Fruit fly (Drosophila melanogaster) whole organism, embryonic: ENCODE data around the gene CG11920.
A peak's percentile ranks its signal among the peaks of the same experiment; 100 is the strongest.

Experiments used
- Aef1 ChIP-seq: fragments of 200-800 bp; sonication (Bioruptor generic); IDR thresholded peaks from 3 replicates; pipeline ENCODE4 v1.3.6; 2022; ENCODE audit warnings: missing biosample characterization, missing genetic modification characterization
- CG10979 ChIP-seq: fragments of 200-800 bp; sonication (Bioruptor generic); optimal IDR thresholded peaks from 2 replicates; lab custom pipeline; 2018; ENCODE audit warnings: missing biosample characterization, mild to moderate bottlenecking, missing genetic modification characterization, moderate library complexity
- CG11085 ChIP-seq: fragments of 200-800 bp; sonication (Bioruptor generic); IDR thresholded peaks from 2 replicates; pipeline ENCODE4 v1.3.6; 2022; ENCODE audit warnings: missing biosample characterization, missing genetic modification characterization
- CG11398 ChIP-seq: fragments of 200-800 bp; sonication (Bioruptor generic); optimal IDR thresholded peaks from 2 replicates; lab custom pipeline; 2016; ENCODE audit warnings: missing biosample characterization, missing genetic modification characterization
- CG11560 ChIP-seq: fragments of 200-800 bp; sonication (Bioruptor generic); IDR thresholded peaks from 3 replicates; pipeline ENCODE4 v1.3.6; 2022; ENCODE audit warnings: missing biosample characterization, missing genetic modification characterization
- CG11696 ChIP-seq: fragments of 200-800 bp; sonication (Bioruptor generic); IDR thresholded peaks from 2 replicates; pipeline ENCODE4 v1.3.6; 2022; ENCODE audit warnings: missing biosample characterization, missing genetic modification characterization
- CG12155 ChIP-seq: fragments of 200-800 bp; sonication (Bioruptor generic); optimal IDR thresholded peaks from 3 replicates; lab custom pipeline; 2016; ENCODE audit warnings: missing biosample characterization, missing genetic modification characterization
- CG15514 ChIP-seq: fragments of 200-800 bp; sonication (Bioruptor generic); optimal IDR thresholded peaks from 3 replicates; lab custom pipeline; 2017; ENCODE audit warnings: missing biosample characterization, missing genetic modification characterization, mild to moderate bottlenecking, moderate library complexity, missing genetic modification reagents
- CG15601 ChIP-seq: fragments of 200-800 bp; sonication (Bioruptor generic); optimal IDR thresholded peaks from 3 replicates; lab custom pipeline; 2019; ENCODE audit warnings: missing biosample characterization, mild to moderate bottlenecking, missing genetic modification characterization, moderate library complexity
- CG1602 ChIP-seq: fragments of 200-800 bp; sonication (Bioruptor generic); optimal IDR thresholded peaks from 3 replicates; lab custom pipeline; 2016; ENCODE audit warnings: missing biosample characterization, missing genetic modification characterization
- CG1647 ChIP-seq: fragments of 200-800 bp; sonication (Bioruptor generic); optimal IDR thresholded peaks from 3 replicates; lab custom pipeline; 2016; ENCODE audit warnings: missing biosample characterization, missing genetic modification characterization
- CG18476 ChIP-seq: fragments of 200-800 bp; sonication (Bioruptor generic); optimal IDR thresholded peaks from 2 replicates; lab custom pipeline; 2016; ENCODE audit warnings: missing biosample characterization, mild to moderate bottlenecking, missing genetic modification characterization
- CG18764 ChIP-seq: fragments of 200-800 bp; sonication (Bioruptor generic); optimal IDR thresholded peaks from 3 replicates; lab custom pipeline; 2016; ENCODE audit warnings: missing biosample characterization, missing genetic modification characterization
- CG2889 ChIP-seq: fragments of 200-800 bp; sonication (Bioruptor generic); IDR thresholded peaks from 3 replicates; pipeline ENCODE4 v1.3.6; 2022; ENCODE audit warnings: missing biosample characterization, missing genetic modification characterization
- CG32772 ChIP-seq: fragments of 200-800 bp; sonication (Bioruptor generic); IDR thresholded peaks from 2 replicates; pipeline ENCODE4 v1.3.6; 2022; ENCODE audit warnings: missing biosample characterization, missing genetic modification characterization
- CG3847 ChIP-seq: fragments of 200-800 bp; sonication (Bioruptor generic); IDR thresholded peaks from 2 replicates; pipeline ENCODE4 v1.3.6; 2022; ENCODE audit warnings: missing biosample characterization, missing genetic modification characterization
- CG4282 ChIP-seq: fragments of 200-800 bp; sonication (Bioruptor generic); optimal IDR thresholded peaks from 2 replicates; lab custom pipeline; 2016; ENCODE audit warnings: missing biosample characterization, missing genetic modification characterization
- CG5180 ChIP-seq: fragments of 200-800 bp; sonication (Bioruptor generic); optimal IDR thresholded peaks from 3 replicates; lab custom pipeline; 2017; ENCODE audit warnings: missing biosample characterization, missing genetic modification characterization, mild to moderate bottlenecking, moderate library complexity, missing genetic modification reagents
- CG6654 ChIP-seq: fragments of 200-800 bp; sonication (Bioruptor generic); optimal IDR thresholded peaks from 2 replicates; lab custom pipeline; 2017; ENCODE audit warnings: missing biosample characterization, mild to moderate bottlenecking, missing genetic modification characterization
- CG8290 ChIP-seq, 3 experiments: fragments of 200-800 bp; sonication (Bioruptor generic); optimal IDR thresholded peaks; 2 replicates each; lab custom pipeline; 2016 to 2019; ENCODE audit warnings: missing biosample characterization in 3 of 3, missing genetic modification characterization in 3 of 3, mild to moderate bottlenecking in 2 of 3, moderate library complexity in 1 of 3
- CG8765 ChIP-seq: fragments of 200-800 bp; sonication (Bioruptor generic); IDR thresholded peaks from 2 replicates; pipeline ENCODE4 v1.3.6; 2022; ENCODE audit warnings: missing biosample characterization, missing genetic modification characterization
- CG9797 ChIP-seq: fragments of 200-800 bp; sonication (Bioruptor generic); optimal IDR thresholded peaks from 3 replicates; lab custom pipeline; 2018; ENCODE audit warnings: missing biosample characterization, mild to moderate bottlenecking, missing genetic modification characterization
- CHES-1-like ChIP-seq: fragments of 200-800 bp; sonication (Bioruptor generic); optimal IDR thresholded peaks from 2 replicates; lab custom pipeline; 2016; ENCODE audit warnings: missing biosample characterization, missing genetic modification characterization
- Ets65A ChIP-seq: fragments of 200-800 bp; sonication (Bioruptor generic); peaks from one replicate; lab custom pipeline; 2016; ENCODE audit warnings: missing biosample characterization, missing genetic modification characterization
- Ets97D ChIP-seq: fragments of 200-800 bp; sonication (Bioruptor generic); optimal IDR thresholded peaks from 3 replicates; lab custom pipeline; 2016; ENCODE audit warnings: missing biosample characterization, missing genetic modification characterization
- HHEX ChIP-seq: fragments of 200-800 bp; sonication (Bioruptor generic); optimal IDR thresholded peaks from 3 replicates; lab custom pipeline; 2017; ENCODE audit warnings: missing biosample characterization, mild to moderate bottlenecking, missing genetic modification characterization, missing genetic modification reagents
- HLH4C ChIP-seq: fragments of 200-800 bp; sonication (Bioruptor generic); IDR thresholded peaks from 3 replicates; pipeline ENCODE4 v1.3.6; 2022; ENCODE audit warnings: missing biosample characterization, missing genetic modification characterization; ENCODE audit not compliant: partially characterized antibody
- MESR4 ChIP-seq: fragments of 200-800 bp; sonication (Bioruptor generic); optimal IDR thresholded peaks from 2 replicates; lab custom pipeline; 2018; ENCODE audit warnings: missing biosample characterization, mild to moderate bottlenecking, missing genetic modification characterization, moderate library complexity
- Taf1 ChIP-seq: fragments of 200-800 bp; sonication (Bioruptor generic); IDR thresholded peaks from 2 replicates; pipeline ENCODE4 v1.3.6; 2022; ENCODE audit warnings: missing biosample characterization, missing genetic modification characterization
- bsh ChIP-seq, 2 experiments: fragments of 200-800 bp; sonication (Bioruptor generic); optimal IDR thresholded peaks; 2 replicates each; lab custom pipeline; 2017 to 2018; ENCODE audit warnings: mild to moderate bottlenecking in 2 of 2, missing biosample characterization in 2 of 2, missing genetic modification characterization in 2 of 2, moderate library complexity in 1 of 2
- crp ChIP-seq, 2 experiments: fragments of 200-800 bp; sonication (Bioruptor generic); optimal IDR thresholded peaks; 2 replicates in 1 of 2; 3 replicates in 1 of 2; lab custom pipeline; 2017; ENCODE audit warnings: missing biosample characterization in 2 of 2, missing genetic modification characterization in 2 of 2, mild to moderate bottlenecking in 1 of 2, moderate library complexity in 1 of 2
- emc ChIP-seq: fragments of 200-800 bp; sonication (Bioruptor generic); optimal IDR thresholded peaks from 2 replicates; lab custom pipeline; 2016; ENCODE audit warnings: missing biosample characterization, missing genetic modification characterization
- ems ChIP-seq: fragments of 200-800 bp; sonication (Bioruptor generic); optimal IDR thresholded peaks from 3 replicates; lab custom pipeline; 2016; ENCODE audit warnings: missing biosample characterization, missing genetic modification characterization
- en ChIP-seq: fragments of 200-800 bp; sonication (Bioruptor generic); optimal IDR thresholded peaks from 2 replicates; lab custom pipeline; 2016; ENCODE audit warnings: missing biosample characterization, missing genetic modification characterization
- eve ChIP-seq, 2 experiments: fragments of >200 bp; optimal IDR thresholded peaks; 2 replicates each; lab custom pipeline; 2017; ENCODE audit warnings: missing biosample characterization in 2 of 2, missing genetic modification characterization in 2 of 2
- fd64A ChIP-seq: fragments of 200-800 bp; sonication (Bioruptor generic); optimal IDR thresholded peaks from 3 replicates; lab custom pipeline; 2018; ENCODE audit warnings: missing biosample characterization, mild to moderate bottlenecking, missing genetic modification characterization
- grn ChIP-seq: fragments of 200-800 bp; sonication (Bioruptor generic); optimal IDR thresholded peaks from 3 replicates; lab custom pipeline; 2017; ENCODE audit warnings: missing biosample characterization, missing genetic modification characterization
- hth ChIP-seq: fragments of >200 bp; optimal IDR thresholded peaks from 2 replicates; lab custom pipeline; 2017; ENCODE audit warnings: inconsistent platforms
- insv ChIP-seq, 2 experiments: fragments of 200-800 bp; sonication (Bioruptor generic); optimal IDR thresholded peaks; 3 replicates each; lab custom pipeline; 2016 to 2018; ENCODE audit warnings: missing biosample characterization in 2 of 2, missing genetic modification characterization in 2 of 2
- jigr1 ChIP-seq: fragments of 200-800 bp; sonication (Bioruptor generic); IDR thresholded peaks from 3 replicates; pipeline ENCODE4 v1.3.6; 2022; ENCODE audit warnings: missing biosample characterization, missing genetic modification characterization
- kah ChIP-seq: fragments of 200-800 bp; sonication (Bioruptor generic); optimal IDR thresholded peaks from 2 replicates; lab custom pipeline; 2018; ENCODE audit warnings: missing biosample characterization, mild to moderate bottlenecking, missing genetic modification characterization
- ken ChIP-seq: fragments of 200-800 bp; sonication (Bioruptor generic); IDR thresholded peaks from 3 replicates; pipeline ENCODE4 v1.3.6; 2022; ENCODE audit warnings: missing biosample characterization, missing genetic modification characterization
- kni ChIP-seq: fragments of 200-800 bp; sonication (Bioruptor generic); optimal IDR thresholded peaks from 3 replicates; lab custom pipeline; 2017; ENCODE audit warnings: mild to moderate bottlenecking, missing biosample characterization, missing genetic modification reagents, missing genetic modification characterization
- lilli ChIP-seq: fragments of 200-800 bp; sonication (Bioruptor generic); optimal IDR thresholded peaks from 3 replicates; lab custom pipeline; 2016; ENCODE audit warnings: missing biosample characterization, missing genetic modification characterization
- maf-S ChIP-seq: fragments of 200-800 bp; sonication (Bioruptor generic); optimal IDR thresholded peaks from 2 replicates; lab custom pipeline; 2016; ENCODE audit warnings: missing biosample characterization, missing genetic modification characterization
- mam ChIP-seq: fragments of 200-800 bp; sonication (Bioruptor generic); optimal IDR thresholded peaks from 3 replicates; lab custom pipeline; 2016; ENCODE audit warnings: missing biosample characterization, missing genetic modification characterization
- mld ChIP-seq: fragments of 200-800 bp; sonication (Bioruptor generic); IDR thresholded peaks from 3 replicates; pipeline ENCODE4 v1.3.6; 2022; ENCODE audit warnings: missing biosample characterization, missing genetic modification characterization; ENCODE audit not compliant: partially characterized antibody
- onecut ChIP-seq: fragments of 200-800 bp; sonication (Bioruptor generic); IDR thresholded peaks from 2 replicates; pipeline ENCODE4 v1.3.6; 2022; ENCODE audit warnings: missing biosample characterization, missing genetic modification characterization
- otp ChIP-seq: fragments of 200-800 bp; sonication (Bioruptor generic); IDR thresholded peaks from 3 replicates; pipeline ENCODE4, ENCODE4 v1.3.6; 2022; ENCODE audit warnings: missing biosample characterization, missing genetic modification characterization
- tin ChIP-seq: fragments of 200-800 bp; sonication (Bioruptor generic); optimal IDR thresholded peaks from 3 replicates; lab custom pipeline; 2016; ENCODE audit warnings: missing biosample characterization, missing genetic modification characterization
- ttk ChIP-seq: fragments of 200-800 bp; sonication (Bioruptor generic); IDR thresholded peaks from 2 replicates; pipeline ENCODE4 v2.1.2; 2022; ENCODE audit warnings: missing biosample characterization, missing genetic modification characterization
- wek ChIP-seq: fragments of 200-800 bp; sonication (Bioruptor generic); optimal IDR thresholded peaks from 3 replicates; lab custom pipeline; 2018; ENCODE audit warnings: missing biosample characterization, mild to moderate bottlenecking, missing genetic modification characterization, moderate library complexity

Gene CG11920

dm6 chr3R:25074558-25074964, at the start of gene CG11920, which contains the start of gene shams (continued):
- no peak for TF ChIP-seq mam (GFP tag; lab: Kevin White, UChicago)
- TF ChIP-seq CG4282 (GFP tag; lab: Kevin White, UChicago) = no peak
- TF ChIP-seq MESR4 (GFP tag; lab: Kevin White, UChicago) = peak; percentile 50
- TF ChIP-seq CG12155 (GFP tag; lab: Kevin White, UChicago) = peak; percentile 26
- no peak for TF ChIP-seq CG1647
- no peak for TF ChIP-seq emc (GFP tag; lab: Kevin White, UChicago)
- peak; percentile 67 for TF ChIP-seq HLH4C (GFP tag; lab: Robert Waterston, UW)
- peak; percentile 42 for TF ChIP-seq CG15601
- no peak for TF ChIP-seq CG32772
- TF ChIP-seq CG15514 (GFP tag; lab: Kevin White, UChicago) = no peak
- peak; percentile 29 for TF ChIP-seq lilli
- TF ChIP-seq Aef1 = no peak
- TF ChIP-seq Taf1 = no peak
- no peak for TF ChIP-seq insv (GFP tag; optimal IDR thresholded peaks at IDR 0.05; lab: Kevin White, UChicago)
- TF ChIP-seq HHEX (GFP tag; lab: Kevin White, UChicago) = no peak
- no peak for TF ChIP-seq kah (GFP tag; lab: Kevin White, UChicago)
- no peak for TF ChIP-seq onecut (GFP tag; lab: Robert Waterston, UW)
- no peak for TF ChIP-seq otp
- no peak for TF ChIP-seq ems (GFP tag; lab: Kevin White, UChicago)
- TF ChIP-seq ken (GFP tag; lab: Robert Waterston, UW) = no peak
- no peak for TF ChIP-seq Ets65A (GFP tag; lab: Kevin White, UChicago)
- TF ChIP-seq CHES-1-like (GFP tag; lab: Kevin White, UChicago) = no peak
- no peak for TF ChIP-seq CG18476
- TF ChIP-seq ttk = no peak
- TF ChIP-seq kni (GFP tag; lab: Kevin White, UChicago) = no peak
- no peak for TF ChIP-seq CG11085 (GFP tag; lab: Robert Waterston, UW)
- TF ChIP-seq maf-S (GFP tag; lab: Kevin White, UChicago) = no peak
- TF ChIP-seq CG11398 (GFP tag; lab: Kevin White, UChicago) = no peak
- TF ChIP-seq CG1602 (GFP tag; lab: Kevin White, UChicago) = no peak
- peak; percentile 13 for TF ChIP-seq CG10979 (tag; lab: Kevin White, UChicago)
- no peak for TF ChIP-seq CG2889 (GFP tag; lab: Robert Waterston, UW)
- TF ChIP-seq CG11560 (tag; lab: Robert Waterston, UW) = no peak
- no peak for TF ChIP-seq CG3847
- peak in 1 of 2 experiments; percentile 36 for TF ChIP-seq bsh (GFP tag; optimal IDR thresholded peaks at IDR 0.05; lab: Kevin White, UChicago)
- TF ChIP-seq en (GFP tag; lab: Kevin White, UChicago) = no peak
- TF ChIP-seq mld (GFP tag; lab: Robert Waterston, UW) = no peak
- TF ChIP-seq eve (GFP tag; optimal IDR thresholded peaks at IDR 0.05; lab: Kevin White, UChicago) = no peak
- peak in 1 of 2 experiments; percentile 73 for TF ChIP-seq crp (GFP tag; optimal IDR thresholded peaks at IDR 0.05; lab: Kevin White, UChicago)
- TF ChIP-seq jigr1 = no peak
- no peak for TF ChIP-seq CG8765
- TF ChIP-seq Ets97D (GFP tag; lab: Kevin White, UChicago) = peak; percentile 9
- peak; percentile 20 for TF ChIP-seq CG8290 (GFP tag; optimal IDR thresholded peaks at IDR 0.05; lab: Kevin White, UChicago)
- TF ChIP-seq CG8290 (tag; optimal IDR thresholded peaks at IDR 0.05; lab: Kevin White, UChicago) = peak in 1 of 2 experiments; percentile 16
- TF ChIP-seq fd64A (GFP tag; lab: Kevin White, UChicago) = no peak
- no peak for TF ChIP-seq CG9797 (GFP tag; lab: Kevin White, UChicago)
- TF ChIP-seq CG5180 (GFP tag; lab: Kevin White, UChicago) = no peak
- peak; percentile 77 for TF ChIP-seq wek (GFP tag; lab: Kevin White, UChicago)
- TF ChIP-seq CG6654 (GFP tag; lab: Kevin White, UChicago) = no peak
- no peak for TF ChIP-seq CG11696 (GFP tag; lab: Robert Waterston, UW)
- TF ChIP-seq hth (lab: Kevin White, UChicago) = no peak
- no peak for TF ChIP-seq CG18764 (GFP tag; lab: Kevin White, UChicago)
- TF ChIP-seq tin (GFP tag; lab: Kevin White, UChicago) = no peak
- no peak for TF ChIP-seq grn
